Worm (Caenorhabditis elegans) whole organism, dauer: ENCODE results near the gene vps-33.1.

Experiments
- unc-62 ChIP-seq: sonication (generic microtip); optimal IDR thresholded peaks from 2 replicates; lab custom pipeline; 2017; ENCODE audit warnings: missing biosample characterization, missing genetic modification reagents, missing genetic modification characterization

The vps-33.1 gene

ce11 chrIII:8674980-8675485 is 25.7 kb upstream of the vps-33.1 start, which contains the start of gene pgl-2:
pgl-2 (minus strand) TSS chrIII:8675435.
- TF ChIP-seq unc-62 (GFP tag; lab: Kevin White, UChicago) = no peak

ce11 chrIII:8678371-8678770 is 22.4 kb upstream of the vps-33.1 start:
- TF ChIP-seq unc-62 (GFP tag; lab: Kevin White, UChicago) = no peak

ce11 chrIII:8683679-8684263 is 17.0 kb upstream of the vps-33.1 start, which contains the start of gene fli-1:
fli-1 (minus strand) TSS chrIII:8683736.
- no peak for TF ChIP-seq unc-62 (GFP tag; lab: Kevin White, UChicago)

- TF ChIP-seq unc-62 (GFP tag; lab: Kevin White, UChicago) = no peak
Measured at ce11 chrIII:8684421-8684820, 16.3 kb upstream of the vps-33.1 start, which contains the start of gene anmt-1. anmt-1 (plus strand) TSS chrIII:8684808.

- TF ChIP-seq unc-62 (GFP tag; lab: Kevin White, UChicago) = no peak
Measured at ce11 chrIII:8685590-8686240, 15.0 kb upstream of the vps-33.1 start.

- no peak for TF ChIP-seq unc-62 (GFP tag; lab: Kevin White, UChicago)
Measured at ce11 chrIII:8688438-8688946, 12.2 kb upstream of the vps-33.1 start, which contains the start of gene hadb-1. hadb-1 (minus strand) TSS chrIII:8688488.

ce11 chrIII:8689143-8689542 is 11.6 kb upstream of the vps-33.1 start:
- TF ChIP-seq unc-62 (GFP tag; lab: Kevin White, UChicago) = no peak

- TF ChIP-seq unc-62 (GFP tag; lab: Kevin White, UChicago) = no peak
Measured at ce11 chrIII:8689655-8690054, 11.1 kb upstream of the vps-33.1 start, which contains the start of gene B0303.4. B0303.4 (plus strand) TSS chrIII:8689850.

ce11 chrIII:8693322-8693721 is 7.4 kb upstream of the vps-33.1 start, which contains the start of gene B0303.7:
B0303.7 (plus strand) TSS chrIII:8693622.
- no peak for TF ChIP-seq unc-62 (GFP tag; lab: Kevin White, UChicago)

ce11 chrIII:8696680-8697079 is 4.0 kb upstream of the vps-33.1 start:
- no peak for TF ChIP-seq unc-62 (GFP tag; lab: Kevin White, UChicago)

ce11 chrIII:8697268-8697907 is 3.3 kb upstream of the vps-33.1 start:
- no peak for TF ChIP-seq unc-62 (GFP tag; lab: Kevin White, UChicago)

- TF ChIP-seq unc-62 (GFP tag; lab: Kevin White, UChicago) = no peak
Measured at ce11 chrIII:8704765-8705164, 4.0 kb downstream of the vps-33.1 start, which contains the start of gene B0303.16. B0303.16 (plus strand) TSS chrIII:8705065.

- TF ChIP-seq unc-62 (GFP tag; lab: Kevin White, UChicago) = no peak
Measured at ce11 chrIII:8709735-8710134, 9.0 kb downstream of the vps-33.1 start.

ce11 chrIII:8710310-8710709 is 9.6 kb downstream of the vps-33.1 start, which contains the start of gene B0303.11:
B0303.11 (minus strand) TSS chrIII:8710410.
- no peak for TF ChIP-seq unc-62 (GFP tag; lab: Kevin White, UChicago)

ce11 chrIII:8712968-8713367 is 12.2 kb downstream of the vps-33.1 start:
- TF ChIP-seq unc-62 (GFP tag; lab: Kevin White, UChicago) = no peak

ce11 chrIII:8716084-8716483 is 15.4 kb downstream of the vps-33.1 start, which contains the start of gene B0303.14:
B0303.14 (minus strand) TSS chrIII:8716184.
- TF ChIP-seq unc-62 (GFP tag; lab: Kevin White, UChicago) = no peak
